Fruit fly (Drosophila melanogaster): ENCODE measurements around the gene emc.

The emc gene

dm6 chr3L:775053-775355 lies 25.8 kb downstream of the emc start (continued):
- no peak for TF ChIP-seq fd102C (GFP tag; optimal IDR thresholded peaks at IDR 0.05)
- TF ChIP-seq sd (tag; optimal IDR thresholded peaks at IDR 0.05): no peak

- TF ChIP-seq CG4707 (GFP tag; optimal IDR thresholded peaks at IDR 0.05) (no peak), CG16863 (GFP tag; optimal IDR thresholded peaks at IDR 0.05) (no peak), Hsf (GFP tag; optimal IDR thresholded peaks at IDR 0.05) (no peak), CG18599 (GFP tag; optimal IDR thresholded peaks at IDR 0.05) (no peak), nmo (GFP tag; optimal IDR thresholded peaks at IDR 0.05) (no peak), CG9215 (GFP tag; IDR thresholded peaks at IDR 0.05) (no peak), CG4404 (GFP tag; IDR thresholded peaks at IDR 0.05) (no peak), onecut (GFP tag; IDR thresholded peaks at IDR 0.05) (no peak), row (GFP tag; IDR thresholded peaks at IDR 0.05) (no peak; the same call in 2 of the 3 replicates), btn (GFP tag; optimal IDR thresholded peaks at IDR 0.05) (no peak), h (optimal IDR thresholded peaks at IDR 0.05) (no peak), CG4282 (GFP tag; optimal IDR thresholded peaks at IDR 0.05) (no peak), CG17612 (GFP tag; IDR thresholded peaks at IDR 0.05) (no peak), pan (optimal IDR thresholded peaks at IDR 0.05) (no peak), pan (GFP tag; optimal IDR thresholded peaks at IDR 0.05 in 1 of 2, IDR thresholded peaks at IDR 0.05 in 1 of 2) (no peak), CG13424 (tag; optimal IDR thresholded peaks at IDR 0.05) (no peak), Oli (tag; optimal IDR thresholded peaks at IDR 0.05) (no peak), CG10979 (tag; optimal IDR thresholded peaks at IDR 0.05) (peak; percentile 16), CG9876 (GFP tag; optimal IDR thresholded peaks at IDR 0.05) (no peak), Fer3 (tag; optimal IDR thresholded peaks at IDR 0.05) (no peak), CG2712 (tag; optimal IDR thresholded peaks at IDR 0.05) (peak; percentile 21), CG4617 (GFP tag; optimal IDR thresholded peaks at IDR 0.05; ENCODE audit: borderline replicate concordance) (no peak), CG31441 (GFP tag; IDR thresholded peaks at IDR 0.05) (0 out of 2 replicates have a peak, but pooled peaks have one; percentile 34), kah (GFP tag; optimal IDR thresholded peaks at IDR 0.05) (no peak), Antp (GFP tag; optimal IDR thresholded peaks at IDR 0.05) (no peak), gcm2 (GFP tag; optimal IDR thresholded peaks at IDR 0.05) (no peak), CG4820 (GFP tag; optimal IDR thresholded peaks at IDR 0.05) (peak; percentile 5), CG3407 (GFP tag; optimal IDR thresholded peaks at IDR 0.05) (no peak), zfh1 (GFP tag; IDR thresholded peaks at IDR 0.05) (no peak), dan (GFP tag; IDR thresholded peaks at IDR 0.05) (no peak), vnd (GFP tag; IDR thresholded peaks at IDR 0.05; ENCODE audit: partially characterized antibody) (no peak), Spps (tag; optimal IDR thresholded peaks at IDR 0.05) (no peak), CG7928 (GFP tag; optimal IDR thresholded peaks at IDR 0.05) (no peak), CG6254 (GFP tag; optimal IDR thresholded peaks at IDR 0.05) (peak; percentile 26), Sox102F (GFP tag; optimal IDR thresholded peaks at IDR 0.05) (no peak), CG1832 (GFP tag; optimal IDR thresholded peaks at IDR 0.05) (no peak), NC2α (GFP tag; optimal IDR thresholded peaks at IDR 0.05) (no peak), lbe (GFP tag; optimal IDR thresholded peaks at IDR 0.05) (peak; percentile 25), CG11504 (tag; optimal IDR thresholded peaks at IDR 0.05) (peak; percentile 24), gem (tag; optimal IDR thresholded peaks at IDR 0.05) (peak; percentile 24), Mrtf (GFP tag; IDR thresholded peaks at IDR 0.05) (no peak), cg (GFP tag; optimal IDR thresholded peaks at IDR 0.05) (no peak), CG11085 (GFP tag; IDR thresholded peaks at IDR 0.05) (no peak), phol (tag; optimal IDR thresholded peaks at IDR 0.05) (peak; percentile 10), emc (GFP tag; optimal IDR thresholded peaks at IDR 0.05) (no peak), sima (GFP tag; optimal IDR thresholded peaks at IDR 0.05) (no peak), CG10565 (GFP tag; optimal IDR thresholded peaks at IDR 0.05) (no peak), al (GFP tag; IDR thresholded peaks at IDR 0.05) (no peak), CG7271 (tag; optimal IDR thresholded peaks at IDR 0.05) (no peak)
These were observed 27.0 kb downstream of the emc start for dm6 chr3L:776201-776600.
